Worm (Caenorhabditis elegans) whole organism, L3 larva: ENCODE results near the gene ife-3.

Experiments
- eor-1 ChIP-seq, 2 experiments: fragments of 150-350 bp; optimal IDR thresholded peaks; 2 replicates each; lab custom pipeline; 2014 to 2018; ENCODE audit warnings: missing biosample characterization in 2 of 2, missing genetic modification characterization in 2 of 2
- fos-1 ChIP-seq: fragments of 150-350 bp; optimal IDR thresholded peaks from 2 replicates; lab custom pipeline; 2014; ENCODE audit warnings: missing biosample characterization, missing genetic modification characterization
- unc-39 ChIP-seq: sonication (generic microtip); optimal IDR thresholded peaks from 4 replicates; lab custom pipeline; 2017; ENCODE audit warnings: missing biosample characterization, missing genetic modification characterization

DNA sequence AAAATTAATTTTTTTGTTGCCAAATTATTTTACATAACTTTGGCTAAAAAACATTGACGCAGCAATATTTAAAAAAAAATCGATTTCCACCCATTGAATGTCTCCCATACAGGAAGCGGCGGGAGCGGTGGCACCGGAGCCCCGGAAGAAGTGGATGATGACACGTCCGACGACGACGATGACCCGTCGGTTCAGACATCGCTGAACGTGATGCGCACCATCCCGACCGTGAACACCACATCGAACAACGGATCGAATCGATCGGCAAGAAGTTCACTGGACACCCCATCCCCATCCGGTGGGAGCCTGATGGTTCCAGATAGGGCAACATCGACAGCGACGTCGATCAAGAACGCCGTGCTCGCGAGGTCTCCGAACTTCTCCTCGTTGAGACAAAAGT, 20.6 kb upstream of the ife-3 start:
- TF ChIP-seq eor-1 (tag; optimal IDR thresholded peaks at IDR 0.05; lab: Kevin White, UChicago) = no peak
- TF ChIP-seq fos-1 (tag; lab: Kevin White, UChicago) = no peak
- no peak for TF ChIP-seq unc-39 (tag; lab: Kevin White, UChicago)
